Worm (Caenorhabditis elegans) whole organism, L3 larva: ENCODE data around the gene got-1.2.

Source experiments
- R02D3.7 ChIP-seq: fragments of 150-350 bp; optimal IDR thresholded peaks from 2 replicates; lab custom pipeline; 2014; ENCODE audit warnings: missing biosample characterization, missing genetic modification characterization
- ZK546.5 ChIP-seq: sonication (generic microtip); optimal IDR thresholded peaks from 2 replicates; lab custom pipeline; 2017; ENCODE audit warnings: missing biosample characterization, missing genetic modification characterization
- aly-2 ChIP-seq: fragments of 150-350 bp; optimal IDR thresholded peaks from 2 replicates; lab custom pipeline; 2014; ENCODE audit warnings: missing biosample characterization, missing genetic modification characterization
- ama-1 ChIP-seq: fragments of 150-350 bp; optimal IDR thresholded peaks from 2 replicates; lab custom pipeline; 2018
- ceh-16 ChIP-seq: sonication (generic microtip); optimal IDR thresholded peaks from 2 replicates; lab custom pipeline; 2017; ENCODE audit warnings: missing biosample characterization, missing genetic modification characterization
- ceh-82 ChIP-seq: fragments of 150-350 bp; optimal IDR thresholded peaks from 2 replicates; lab custom pipeline; 2014; ENCODE audit warnings: missing biosample characterization, missing genetic modification characterization
- fos-1 ChIP-seq: fragments of 150-350 bp; optimal IDR thresholded peaks from 2 replicates; lab custom pipeline; 2014; ENCODE audit warnings: missing biosample characterization, missing genetic modification characterization
- hmg-11 ChIP-seq: sonication (generic microtip); optimal IDR thresholded peaks from 2 replicates; lab custom pipeline; 2016; ENCODE audit warnings: missing genetic modification characterization, missing compliant biosample characterization
- nfya-1 ChIP-seq: sonication (generic microtip); optimal IDR thresholded peaks from 2 replicates; lab custom pipeline; 2017; ENCODE audit warnings: missing genetic modification characterization, mild to moderate bottlenecking, missing compliant biosample characterization, antibody characterized with exemption, moderate library complexity; ENCODE audit not compliant: insufficient read depth
- nhr-76 ChIP-seq: fragments of 150-350 bp; sonication (generic microtip); optimal IDR thresholded peaks from 5 replicates; lab custom pipeline; 2014; ENCODE audit warnings: missing biosample characterization, missing genetic modification characterization
- pha-4 ChIP-seq: fragments of 150-350 bp; optimal IDR thresholded peaks from 2 replicates; lab custom pipeline; 2014; ENCODE audit warnings: missing biosample characterization, missing genetic modification reagents, missing genetic modification characterization
- tbx-2 ChIP-seq: sonication (generic microtip); optimal IDR thresholded peaks from 2 replicates; lab custom pipeline; 2016; ENCODE audit warnings: mild to moderate bottlenecking, missing genetic modification characterization, missing compliant biosample characterization

ce11 chrX:16814913-16815312 is 22.0 kb upstream of the got-1.2 start:
- TF ChIP-seq ceh-82 (tag; lab: Kevin White, UChicago) = no peak
- no peak for TF ChIP-seq nhr-76
- TF ChIP-seq nfya-1 (tag; lab: Kevin White, UChicago) = no peak
- TF ChIP-seq tbx-2 = no peak
- TF ChIP-seq aly-2 (tag; lab: Kevin White, UChicago) = no peak
- TF ChIP-seq hmg-11 (tag; lab: Kevin White, UChicago) = no peak
- no peak for TF ChIP-seq ama-1
- no peak for TF ChIP-seq R02D3.7 (tag; lab: Kevin White, UChicago)
- TF ChIP-seq ceh-16 (tag; lab: Kevin White, UChicago) = no peak
- no peak for TF ChIP-seq fos-1 (tag; lab: Kevin White, UChicago)
- TF ChIP-seq ZK546.5 (tag; lab: Kevin White, UChicago) = no peak
- no peak for TF ChIP-seq pha-4 (tag; lab: Kevin White, UChicago)
